Fruit fly (Drosophila melanogaster) whole organism, embryonic: ENCODE results near the gene CG10063.

Experiments used
- Atf6 ChIP-seq: fragments of 200-800 bp; sonication (Bioruptor generic); IDR thresholded peaks from 2 replicates; pipeline ENCODE4 v1.3.6; 2022; ENCODE audit warnings: missing biosample characterization, missing genetic modification characterization
- Awh ChIP-seq: fragments of 200-800 bp; sonication (Bioruptor generic); IDR thresholded peaks from 2 replicates; pipeline ENCODE4, ENCODE4 v1.3.6; 2022; ENCODE audit warnings: missing biosample characterization, missing genetic modification characterization
- BEAF-32 ChIP-seq: fragments of 200-800 bp; sonication (Bioruptor generic); optimal IDR thresholded peaks from 3 replicates; lab custom pipeline; 2017; ENCODE audit warnings: missing biosample characterization, missing genetic modification characterization, mild to moderate bottlenecking, moderate library complexity, missing genetic modification reagents
- BtbVII ChIP-seq: fragments of 200-800 bp; sonication (Bioruptor generic); optimal IDR thresholded peaks from 3 replicates; lab custom pipeline; 2017; ENCODE audit warnings: missing biosample characterization, mild to moderate bottlenecking, missing genetic modification characterization
- CG1024 ChIP-seq: fragments of 200-800 bp; sonication (Bioruptor generic); IDR thresholded peaks from 2 replicates; pipeline ENCODE4 v1.3.6; 2022; ENCODE audit warnings: missing biosample characterization, missing genetic modification characterization
- CG11093 ChIP-seq: fragments of 200-800 bp; sonication (Bioruptor generic); IDR thresholded peaks from 3 replicates; pipeline ENCODE4 v1.3.6; 2022; ENCODE audit warnings: missing biosample characterization, missing genetic modification characterization
- CG11723 ChIP-seq: fragments of 200-800 bp; sonication (Bioruptor generic); optimal IDR thresholded peaks from 2 replicates; lab custom pipeline; 2017; ENCODE audit warnings: missing biosample characterization, mild to moderate bottlenecking, missing genetic modification characterization
- CG12155 ChIP-seq: fragments of 200-800 bp; sonication (Bioruptor generic); optimal IDR thresholded peaks from 3 replicates; lab custom pipeline; 2016; ENCODE audit warnings: missing biosample characterization, missing genetic modification characterization
- CG14014 ChIP-seq: fragments of 200-800 bp; sonication (Bioruptor generic); IDR thresholded peaks from 2 replicates; pipeline ENCODE4 v1.3.6; 2022; ENCODE audit warnings: missing biosample characterization, missing genetic modification characterization
- CG14965 ChIP-seq: fragments of 200-800 bp; sonication (Bioruptor generic); optimal IDR thresholded peaks from 2 replicates; lab custom pipeline; 2016; ENCODE audit warnings: missing biosample characterization, missing genetic modification characterization, borderline replicate concordance
- CG15269 ChIP-seq: fragments of 200-800 bp; sonication (Bioruptor generic); optimal IDR thresholded peaks from 2 replicates; lab custom pipeline; 2018; ENCODE audit warnings: missing biosample characterization, mild to moderate bottlenecking, missing genetic modification characterization, moderate library complexity
- CG15601 ChIP-seq: fragments of 200-800 bp; sonication (Bioruptor generic); optimal IDR thresholded peaks from 3 replicates; lab custom pipeline; 2019; ENCODE audit warnings: missing biosample characterization, mild to moderate bottlenecking, missing genetic modification characterization, moderate library complexity
- CG1603 ChIP-seq: fragments of 200-800 bp; sonication (Bioruptor generic); optimal IDR thresholded peaks from 2 replicates; lab custom pipeline; 2019; ENCODE audit warnings: missing biosample characterization, mild to moderate bottlenecking, missing genetic modification characterization, moderate library complexity
- CG1647 ChIP-seq: fragments of 200-800 bp; sonication (Bioruptor generic); optimal IDR thresholded peaks from 3 replicates; lab custom pipeline; 2016; ENCODE audit warnings: missing biosample characterization, missing genetic modification characterization
- CG17186 ChIP-seq: fragments of 200-800 bp; sonication (Bioruptor generic); optimal IDR thresholded peaks from 3 replicates; lab custom pipeline; 2017; ENCODE audit warnings: missing biosample characterization, missing genetic modification reagents, missing genetic modification characterization
- CG17385 ChIP-seq: fragments of 200-800 bp; sonication (Bioruptor generic); optimal IDR thresholded peaks from 3 replicates; lab custom pipeline; 2018; ENCODE audit warnings: missing biosample characterization, mild to moderate bottlenecking, missing genetic modification characterization
- CG18262 ChIP-seq: fragments of 200-800 bp; optimal IDR thresholded peaks from 3 replicates; lab custom pipeline; 2019; ENCODE audit warnings: missing biosample characterization, mild to moderate bottlenecking, missing genetic modification characterization, moderate library complexity
- CG2875 ChIP-seq: fragments of 200-800 bp; sonication (Bioruptor generic); optimal IDR thresholded peaks from 2 replicates; lab custom pipeline; 2017; ENCODE audit warnings: missing biosample characterization, mild to moderate bottlenecking, missing genetic modification characterization, missing genetic modification reagents
- CG3163 ChIP-seq: fragments of 200-800 bp; sonication (Bioruptor generic); optimal IDR thresholded peaks from 3 replicates; lab custom pipeline; 2016; ENCODE audit warnings: missing biosample characterization, missing genetic modification characterization
- CG32532 ChIP-seq: fragments of 200-800 bp; sonication (Bioruptor generic); IDR thresholded peaks from 2 replicates; pipeline ENCODE4 v1.3.6; 2022; ENCODE audit warnings: missing biosample characterization, missing genetic modification characterization
- CG32772 ChIP-seq: fragments of 200-800 bp; sonication (Bioruptor generic); IDR thresholded peaks from 2 replicates; pipeline ENCODE4 v1.3.6; 2022; ENCODE audit warnings: missing biosample characterization, missing genetic modification characterization
- CG34422 ChIP-seq: fragments of 200-800 bp; sonication (Bioruptor generic); IDR thresholded peaks from 3 replicates; pipeline ENCODE4 v1.3.6; 2022; ENCODE audit warnings: missing biosample characterization, missing genetic modification characterization
- CG4328 ChIP-seq: fragments of 200-800 bp; sonication (Bioruptor generic); optimal IDR thresholded peaks from 3 replicates; lab custom pipeline; 2017; ENCODE audit warnings: missing biosample characterization, missing genetic modification reagents, missing genetic modification characterization
- CG7963 ChIP-seq: fragments of 200-800 bp; sonication (Bioruptor generic); IDR thresholded peaks from 3 replicates; pipeline ENCODE4 v1.3.6; 2022; ENCODE audit warnings: missing biosample characterization, missing genetic modification characterization; ENCODE audit not compliant: partially characterized antibody
- CG8290 ChIP-seq, 3 experiments: fragments of 200-800 bp; sonication (Bioruptor generic); optimal IDR thresholded peaks; 2 replicates each; lab custom pipeline; 2016 to 2019; ENCODE audit warnings: missing biosample characterization in 3 of 3, missing genetic modification characterization in 3 of 3, mild to moderate bottlenecking in 2 of 3, moderate library complexity in 1 of 3
- E2f1 ChIP-seq: fragments of 200-800 bp; sonication (Bioruptor generic); IDR thresholded peaks from 2 replicates; pipeline ENCODE4 v1.3.6; 2022; ENCODE audit warnings: missing biosample characterization, missing genetic modification characterization
- E2f2 ChIP-seq: fragments of 200-800 bp; sonication (Bioruptor generic); IDR thresholded peaks from 2 replicates; pipeline ENCODE4 v1.3.6; 2022; ENCODE audit warnings: missing biosample characterization, missing genetic modification characterization
- Ets65A ChIP-seq: fragments of 200-800 bp; sonication (Bioruptor generic); peaks from one replicate; lab custom pipeline; 2016; ENCODE audit warnings: missing biosample characterization, missing genetic modification characterization
- Ets97D ChIP-seq: fragments of 200-800 bp; sonication (Bioruptor generic); optimal IDR thresholded peaks from 3 replicates; lab custom pipeline; 2016; ENCODE audit warnings: missing biosample characterization, missing genetic modification characterization
- GATAe ChIP-seq: fragments of 200-800 bp; sonication (Bioruptor generic); conservative IDR thresholded peaks from 2 replicates; pipeline ENCODE4 v1.3.6; 2022; ENCODE audit warnings: missing biosample characterization, missing genetic modification characterization
- Nf-YA ChIP-seq: fragments of 200-800 bp; sonication (Bioruptor generic); IDR thresholded peaks from 2 replicates; pipeline ENCODE4 v1.3.6; 2022; ENCODE audit warnings: missing biosample characterization, missing genetic modification characterization
- Nf-YB ChIP-seq: fragments of 200-800 bp; sonication (Bioruptor generic); optimal IDR thresholded peaks from 3 replicates; lab custom pipeline; 2019; ENCODE audit warnings: missing biosample characterization, mild to moderate bottlenecking, missing genetic modification characterization, moderate library complexity
- Oaz ChIP-seq: fragments of 200-800 bp; sonication (Bioruptor generic); IDR thresholded peaks from 2 replicates; pipeline ENCODE4 v1.3.6; 2022; ENCODE audit warnings: missing biosample characterization, missing genetic modification characterization
- Poxn ChIP-seq: fragments of 200-800 bp; sonication (Bioruptor generic); IDR thresholded peaks from 2 replicates; pipeline ENCODE4 v1.3.6; 2022; ENCODE audit warnings: missing biosample characterization, missing genetic modification characterization
- Ptx1 ChIP-seq: fragments of 200-800 bp; sonication (Bioruptor generic); IDR thresholded peaks from 2 replicates; pipeline ENCODE4 v1.3.6; 2022; ENCODE audit warnings: missing biosample characterization, missing genetic modification characterization
- Sox100B ChIP-seq: fragments of 200-800 bp; sonication (Bioruptor generic); optimal IDR thresholded peaks from 3 replicates; lab custom pipeline; 2018; ENCODE audit warnings: missing biosample characterization, mild to moderate bottlenecking, missing genetic modification characterization
- TFAM ChIP-seq: fragments of 200-800 bp; sonication (Bioruptor generic); optimal IDR thresholded peaks from 2 replicates; lab custom pipeline; 2017; ENCODE audit warnings: missing biosample characterization, missing genetic modification characterization, inconsistent platforms
- chinmo ChIP-seq: fragments of 200-800 bp; sonication (Bioruptor generic); IDR thresholded peaks from 4 replicates; pipeline ENCODE4 v1.3.6; 2022; ENCODE audit warnings: missing biosample characterization, missing genetic modification characterization; ENCODE audit not compliant: partially characterized antibody
- chn ChIP-seq: fragments of 200-800 bp; sonication (Bioruptor generic); optimal IDR thresholded peaks from 2 replicates; lab custom pipeline; 2016; ENCODE audit warnings: missing biosample characterization, missing genetic modification characterization
- ci ChIP-seq: fragments of 200-800 bp; sonication (Bioruptor generic); IDR thresholded peaks from 3 replicates; pipeline ENCODE4 v1.3.6; 2022; ENCODE audit warnings: missing biosample characterization, missing genetic modification characterization
- dimm ChIP-seq: fragments of 200-800 bp; sonication (Bioruptor generic); IDR thresholded peaks from 2 replicates; pipeline ENCODE4 v1.3.6; 2022; ENCODE audit warnings: missing biosample characterization, missing genetic modification characterization
- grn ChIP-seq: fragments of 200-800 bp; sonication (Bioruptor generic); optimal IDR thresholded peaks from 3 replicates; lab custom pipeline; 2017; ENCODE audit warnings: missing biosample characterization, missing genetic modification characterization
- hkb ChIP-seq, 2 experiments: fragments of 200-800 bp in 1 of 2; fragments of >200 bp in 1 of 2; sonication (Bioruptor generic) in 1 of 2; IDR thresholded peaks in 1 of 2; optimal IDR thresholded peaks in 1 of 2; 2 replicates each; pipeline versions ENCODE4 v1.3.6 to Lab custom; 2017 to 2022; ENCODE audit warnings: missing biosample characterization in 1 of 2, missing genetic modification characterization in 1 of 2
- inv ChIP-seq: fragments of 200-800 bp; sonication (Bioruptor generic); IDR thresholded peaks from 2 replicates; pipeline ENCODE4 v1.3.6; 2022; ENCODE audit warnings: missing biosample characterization, missing genetic modification characterization; ENCODE audit not compliant: partially characterized antibody
- mld ChIP-seq: fragments of 200-800 bp; sonication (Bioruptor generic); IDR thresholded peaks from 3 replicates; pipeline ENCODE4 v1.3.6; 2022; ENCODE audit warnings: missing biosample characterization, missing genetic modification characterization; ENCODE audit not compliant: partially characterized antibody
- oc ChIP-seq: fragments of 200-800 bp; sonication (Bioruptor generic); optimal IDR thresholded peaks from 2 replicates; lab custom pipeline; 2018; ENCODE audit warnings: missing biosample characterization, mild to moderate bottlenecking, missing genetic modification characterization, moderate library complexity
- shn ChIP-seq: fragments of 200-800 bp; sonication (Bioruptor generic); optimal IDR thresholded peaks from 3 replicates; lab custom pipeline; 2016; ENCODE audit warnings: missing biosample characterization, missing genetic modification characterization
- tx ChIP-seq: fragments of 200-800 bp; sonication (Bioruptor generic); optimal IDR thresholded peaks from 2 replicates; lab custom pipeline; 2016; ENCODE audit warnings: missing biosample characterization, missing genetic modification characterization

Gene CG10063

dm6 chr3L:6964488-6965152, 7.6 kb downstream of the CG10063 start, which contains the start of gene sgl (continued):
- TF ChIP-seq shn (peak; percentile 10), BEAF-32 (peak; percentile 38), Nf-YA (GFP tag; lab: Robert Waterston, UW) (peak; percentile 91), GATAe (GFP tag; lab: Robert Waterston, UW) (no peak), CG17385 (GFP tag; lab: Kevin White, UChicago) (peak; percentile 95), CG15269 (tag; lab: Kevin White, UChicago) (peak; percentile 40), CG7963 (GFP tag; lab: Robert Waterston, UW) (0 out of 3 replicates have a peak, but pooled peaks have one; percentile 27), CG1647 (GFP tag; lab: Kevin White, UChicago) (peak; percentile 5), E2f2 (GFP tag; lab: Robert Waterston, UW) (peak; percentile 66), mld (GFP tag; lab: Robert Waterston, UW) (0 out of 3 replicates have a peak, but pooled peaks have one; percentile 66), Awh (GFP tag; lab: Robert Waterston, UW) (0 out of 2 replicates have a peak, but pooled peaks have one; percentile 25), inv (GFP tag; lab: Robert Waterston, UW) (peak; percentile 25; the same call in 1 of the 2 replicates), Atf6 (GFP tag; lab: Robert Waterston, UW) (peak; percentile 42; the same call in 1 of the 2 replicates), tx (GFP tag; lab: Kevin White, UChicago) (no peak), TFAM (GFP tag; lab: Kevin White, UChicago) (no peak), E2f1 (GFP tag; lab: Robert Waterston, UW) (no peak), chinmo (peak; percentile 93; the same call in 3 of the 4 replicates), CG32772 (GFP tag; lab: Robert Waterston, UW) (0 out of 2 replicates have a peak, but pooled peaks have one; percentile 14), Poxn (no peak), CG4328 (GFP tag; lab: Kevin White, UChicago) (no peak), hkb (optimal IDR thresholded peaks at IDR 0.05; lab: Kevin White, UChicago) (peak; percentile 28), hkb (GFP tag; IDR thresholded peaks at IDR 0.05; lab: Robert Waterston, UW) (peak; percentile 23; the same call in 1 of the 2 replicates), CG32532 (GFP tag; lab: Robert Waterston, UW) (peak; percentile 41), CG11093 (GFP tag; lab: Robert Waterston, UW) (no peak), CG1024 (peak; percentile 28; the same call in 1 of the 2 replicates), Ets65A (GFP tag; lab: Kevin White, UChicago) (peak; percentile 43), CG3163 (GFP tag; lab: Kevin White, UChicago) (peak; percentile 66), Nf-YB (GFP tag; lab: Kevin White, UChicago) (peak; percentile 99), BtbVII (GFP tag; lab: Kevin White, UChicago) (peak; percentile 66), CG17186 (no peak), CG15601 (tag; lab: Kevin White, UChicago) (peak; percentile 82), oc (tag; lab: Kevin White, UChicago) (peak; percentile 25), Sox100B (no peak), grn (GFP tag; lab: Kevin White, UChicago) (no peak), CG14965 (GFP tag; lab: Kevin White, UChicago) (no peak), CG8290 (GFP tag; optimal IDR thresholded peaks at IDR 0.05; lab: Kevin White, UChicago) (peak; percentile 76), CG8290 (tag; optimal IDR thresholded peaks at IDR 0.05; lab: Kevin White, UChicago) (peak; percentile 69 to 81), Ptx1 (GFP tag; lab: Robert Waterston, UW) (no peak), CG2875 (GFP tag; lab: Kevin White, UChicago) (no peak), CG12155 (GFP tag; lab: Kevin White, UChicago) (no peak), CG34422 (GFP tag; lab: Robert Waterston, UW) (peak; percentile 91), CG14014 (GFP tag; lab: Robert Waterston, UW) (peak; percentile 53; the same call in 1 of the 2 replicates), Ets97D (GFP tag; lab: Kevin White, UChicago) (peak; percentile 52), ci (peak; percentile 76), CG11723 (GFP tag; lab: Kevin White, UChicago) (peak; percentile 43), dimm (GFP tag; lab: Robert Waterston, UW) (no peak), chn (GFP tag; lab: Kevin White, UChicago) (peak; percentile 43), CG18262 (peak; percentile 41), Oaz (GFP tag; lab: Robert Waterston, UW) (no peak), CG1603 (peak; percentile 38)
